Fruit fly (Drosophila melanogaster) Kc167 (cell line): ENCODE measurements around the gene CG42676.

Source experiments
- Sin3A ChIP-seq: fragments of >200 bp; optimal IDR thresholded peaks from 2 replicates; lab custom pipeline; 2018; ENCODE audit warnings: missing external identifiers
- insv ChIP-seq: fragments of >200 bp; optimal IDR thresholded peaks from 3 replicates; lab custom pipeline; 2018; ENCODE audit warnings: missing external identifiers
- psq ChIP-seq: fragments of >200 bp; optimal IDR thresholded peaks from 2 replicates; lab custom pipeline; 2017; ENCODE audit warnings: missing external identifiers

DNA sequence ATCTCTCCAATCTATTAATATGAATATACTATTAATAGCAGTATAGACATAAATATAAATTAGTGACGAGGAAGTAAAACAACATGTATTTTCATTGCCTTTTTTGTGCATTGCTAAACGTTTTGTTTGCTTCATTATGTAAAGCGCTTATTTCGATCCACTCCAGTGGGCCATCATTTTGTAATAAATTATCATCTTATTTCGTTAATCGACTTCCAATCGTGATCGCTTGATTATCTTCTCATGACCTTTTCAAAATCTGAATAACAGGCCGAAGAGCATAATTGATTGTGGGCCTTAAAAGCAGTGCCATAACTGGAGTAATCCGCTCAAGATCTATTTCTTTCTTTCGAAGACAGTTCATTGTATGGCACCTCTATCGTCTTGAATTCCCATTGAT is 14.5 kb downstream of the CG42676 start:
- no peak for TF ChIP-seq psq (lab: Kevin White, UChicago)
- no peak for TF ChIP-seq insv
- no peak for TF ChIP-seq Sin3A
